Fruit fly (Drosophila melanogaster) whole organism, embryonic: ENCODE results near the gene tai.

Experiments used
- CG10654 ChIP-seq: fragments of 200-800 bp; sonication (Bioruptor generic); optimal IDR thresholded peaks from 2 replicates; lab custom pipeline; 2016; ENCODE audit warnings: missing biosample characterization, missing genetic modification characterization
- cad ChIP-seq: fragments of >200 bp; optimal IDR thresholded peaks from 2 replicates; lab custom pipeline; 2017; ENCODE audit warnings: missing biosample characterization, missing genetic modification characterization
- pfk ChIP-seq: fragments of 200-800 bp; sonication (Bioruptor generic); optimal IDR thresholded peaks from 2 replicates; lab custom pipeline; 2018; ENCODE audit warnings: missing biosample characterization, mild to moderate bottlenecking, missing genetic modification characterization, moderate library complexity
- seq ChIP-seq: fragments of 200-800 bp; sonication (Bioruptor generic); IDR thresholded peaks from 2 replicates; pipeline ENCODE4 v1.3.6; 2022; ENCODE audit warnings: missing biosample characterization, missing genetic modification characterization
- tll ChIP-seq, 2 experiments: fragments of 200-800 bp in 1 of 2; fragments of >200 bp in 1 of 2; sonication (Bioruptor generic) in 1 of 2; optimal IDR thresholded peaks; 2 replicates each; lab custom pipeline; 2017 to 2019; ENCODE audit warnings: missing biosample characterization in 2 of 2, missing genetic modification characterization in 2 of 2, mild to moderate bottlenecking in 1 of 2, moderate library complexity in 1 of 2

DNA sequence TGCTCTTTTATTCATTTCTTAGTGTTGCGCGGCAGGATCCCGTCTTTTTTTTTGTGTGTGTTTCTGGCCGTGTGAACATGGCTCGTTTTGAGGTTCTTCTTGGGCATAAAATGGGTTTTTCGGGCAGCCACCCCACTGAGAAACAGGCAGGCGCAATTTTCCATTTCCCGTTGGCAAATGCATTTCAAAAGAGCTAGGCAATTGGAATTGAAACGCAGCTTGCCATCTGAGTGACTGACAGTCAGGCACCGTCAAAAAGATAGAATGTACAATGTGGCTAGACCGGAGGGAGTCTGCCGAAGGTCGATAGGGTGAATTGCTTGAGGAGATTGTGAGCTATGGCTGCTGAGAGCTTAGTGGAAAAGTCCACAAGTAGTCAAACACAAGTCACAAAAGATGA lies 16.5 kb upstream of the tai start:
- no peak for TF ChIP-seq pfk (GFP tag; lab: Kevin White, UChicago)
- no peak for TF ChIP-seq cad (GFP tag; lab: Kevin White, UChicago)
- TF ChIP-seq seq (GFP tag; lab: Robert Waterston, UW) = no peak
- no peak for TF ChIP-seq CG10654
- TF ChIP-seq tll (GFP tag; optimal IDR thresholded peaks at IDR 0.05; lab: Kevin White, UChicago) = no peak
